Worm (Caenorhabditis elegans) whole organism, mixed stage, embryonic: ENCODE data around the gene gst-22.

Experiments used
- bed-3 ChIP-seq: fragments of 200-800 bp; sonication (Bioruptor generic); optimal IDR thresholded peaks from 3 replicates; lab custom pipeline; 2018; ENCODE audit warnings: mild to moderate bottlenecking, missing genetic modification characterization, moderate library complexity, missing compliant biosample characterization
- blmp-1 ChIP-seq: fragments of 150-350 bp; optimal IDR thresholded peaks from 2 replicates; lab custom pipeline; 2014; ENCODE audit warnings: missing biosample characterization, missing genetic modification characterization
- ceh-39 ChIP-seq: fragments of 150-350 bp; optimal IDR thresholded peaks from 2 replicates; lab custom pipeline; 2014; ENCODE audit warnings: missing biosample characterization, missing genetic modification characterization
- ceh-43 ChIP-seq: fragments of 200-800 bp; sonication (Bioruptor generic); optimal IDR thresholded peaks from 2 replicates; lab custom pipeline; 2018; ENCODE audit warnings: mild to moderate bottlenecking, missing genetic modification characterization, moderate library complexity, missing compliant biosample characterization
- ceh-83 ChIP-seq: fragments of 200-800 bp; sonication (Bioruptor generic); optimal IDR thresholded peaks from 2 replicates; lab custom pipeline; 2018; ENCODE audit warnings: mild to moderate bottlenecking, missing genetic modification characterization, missing compliant biosample characterization
- ces-1 ChIP-seq: fragments of 150-350 bp; optimal IDR thresholded peaks from 2 replicates; lab custom pipeline; 2014; ENCODE audit warnings: missing biosample characterization, missing genetic modification reagents, missing genetic modification characterization
- cnd-1 ChIP-seq: fragments of 200-800 bp; sonication (Bioruptor generic); optimal IDR thresholded peaks from 2 replicates; lab custom pipeline; 2018; ENCODE audit warnings: mild to moderate bottlenecking, missing genetic modification characterization, missing compliant biosample characterization
- drap-1 ChIP-seq: fragments of 200-800 bp; sonication (Bioruptor generic); optimal IDR thresholded peaks from 3 replicates; lab custom pipeline; 2018; ENCODE audit warnings: mild to moderate bottlenecking, missing genetic modification characterization, missing compliant biosample characterization
- elt-1 ChIP-seq: sonication (generic microtip); optimal IDR thresholded peaks from 2 replicates; lab custom pipeline; 2017; ENCODE audit warnings: missing genetic modification characterization, mild to moderate bottlenecking, missing compliant biosample characterization, antibody characterized with exemption, moderate library complexity, borderline replicate concordance; ENCODE audit not compliant: insufficient read depth
- elt-3 ChIP-seq: fragments of 150-350 bp; optimal IDR thresholded peaks from 2 replicates; lab custom pipeline; 2014; ENCODE audit warnings: missing biosample characterization, missing genetic modification characterization
- flh-1 ChIP-seq: fragments of 200-800 bp; sonication (Bioruptor generic); optimal IDR thresholded peaks from 2 replicates; lab custom pipeline; 2018; ENCODE audit warnings: mild to moderate bottlenecking, missing genetic modification characterization, moderate library complexity, missing compliant biosample characterization
- ham-2 ChIP-seq: fragments of 200-800 bp; sonication (Bioruptor generic); optimal IDR thresholded peaks from 2 replicates; lab custom pipeline; 2018; ENCODE audit warnings: mild to moderate bottlenecking, missing genetic modification characterization, missing compliant biosample characterization
- hlh-1 ChIP-seq: fragments of 150-350 bp; optimal IDR thresholded peaks from 2 replicates; lab custom pipeline; 2014; ENCODE audit warnings: missing biosample characterization, missing genetic modification reagents, missing genetic modification characterization
- lin-13 ChIP-seq: fragments of 150-350 bp; optimal IDR thresholded peaks from 2 replicates; lab custom pipeline; 2014; ENCODE audit warnings: missing biosample characterization, missing genetic modification characterization
- lin-32 ChIP-seq: fragments of 200-800 bp; sonication (Bioruptor generic); optimal IDR thresholded peaks from 2 replicates; lab custom pipeline; 2018; ENCODE audit warnings: mild to moderate bottlenecking, missing genetic modification characterization, missing compliant biosample characterization
- lsy-2 ChIP-seq: fragments of 150-350 bp; optimal IDR thresholded peaks from 2 replicates; lab custom pipeline; 2014; ENCODE audit warnings: missing biosample characterization, missing genetic modification characterization
- mab-5 ChIP-seq: fragments of 150-350 bp; optimal IDR thresholded peaks from 2 replicates; lab custom pipeline; 2014; ENCODE audit warnings: missing biosample characterization, missing genetic modification characterization
- mep-1 ChIP-seq: fragments of 150-350 bp; optimal IDR thresholded peaks from 2 replicates; lab custom pipeline; 2017; ENCODE audit warnings: missing biosample characterization, missing genetic modification reagents, missing genetic modification characterization, inconsistent platforms
- mls-2 ChIP-seq: sonication (generic microtip); optimal IDR thresholded peaks from 2 replicates; lab custom pipeline; 2016; ENCODE audit warnings: mild to moderate bottlenecking, missing genetic modification characterization, moderate library complexity, missing compliant biosample characterization
- nhr-12 ChIP-seq: fragments of 150-350 bp; optimal IDR thresholded peaks from 2 replicates; lab custom pipeline; 2014; ENCODE audit warnings: missing biosample characterization, missing genetic modification characterization
- nhr-237 ChIP-seq: fragments of 150-350 bp; optimal IDR thresholded peaks from 2 replicates; lab custom pipeline; 2014; ENCODE audit warnings: missing biosample characterization, missing genetic modification characterization
- nhr-28 ChIP-seq: fragments of 150-350 bp; optimal IDR thresholded peaks from 2 replicates; lab custom pipeline; 2014; ENCODE audit warnings: missing biosample characterization, missing genetic modification characterization
- nhr-76 ChIP-seq: sonication (generic microtip); optimal IDR thresholded peaks from 2 replicates; lab custom pipeline; 2017; ENCODE audit warnings: missing biosample characterization, missing genetic modification characterization
- pha-4 ChIP-seq: fragments of 150-350 bp; optimal IDR thresholded peaks from 2 replicates; lab custom pipeline; 2018; ENCODE audit warnings: missing biosample characterization, missing genetic modification reagents, missing genetic modification characterization
- sem-2 ChIP-seq: fragments of 200-800 bp; sonication (Bioruptor generic); optimal IDR thresholded peaks from 2 replicates; lab custom pipeline; 2018; ENCODE audit warnings: mild to moderate bottlenecking, missing genetic modification characterization, missing compliant biosample characterization
- snpc-4 ChIP-seq: fragments of 150-350 bp; optimal IDR thresholded peaks from 2 replicates; lab custom pipeline; 2014; ENCODE audit warnings: missing biosample characterization, missing genetic modification characterization
- sptf-1 ChIP-seq: sonication (generic microtip); optimal IDR thresholded peaks from 2 replicates; lab custom pipeline; 2017; ENCODE audit warnings: mild to moderate bottlenecking, missing genetic modification characterization, moderate library complexity, missing compliant biosample characterization
- tbx-8 ChIP-seq: fragments of 200-800 bp; sonication (Bioruptor generic); optimal IDR thresholded peaks from 2 replicates; lab custom pipeline; 2018; ENCODE audit warnings: mild to moderate bottlenecking, missing genetic modification characterization, moderate library complexity, missing compliant biosample characterization
- unc-120 ChIP-seq: sonication (generic microtip); optimal IDR thresholded peaks from 2 replicates; lab custom pipeline; 2017; ENCODE audit warnings: missing genetic modification characterization, missing compliant biosample characterization; ENCODE audit not compliant: poor library complexity, severe bottlenecking
- unc-39 ChIP-seq: fragments of 150-350 bp; optimal IDR thresholded peaks from 2 replicates; lab custom pipeline; 2014; ENCODE audit warnings: missing biosample characterization, missing genetic modification characterization
- unc-62 ChIP-seq: fragments of 150-350 bp; optimal IDR thresholded peaks from 2 replicates; lab custom pipeline; 2014; ENCODE audit warnings: missing biosample characterization, missing genetic modification reagents, missing genetic modification characterization
- zip-8 ChIP-seq: fragments of 150-350 bp; optimal IDR thresholded peaks from 2 replicates; lab custom pipeline; 2014; ENCODE audit warnings: missing biosample characterization, missing genetic modification characterization
- ztf-11 ChIP-seq: fragments of 150-350 bp; optimal IDR thresholded peaks from 2 replicates; lab custom pipeline; 2014; ENCODE audit warnings: missing biosample characterization, missing genetic modification characterization

The gst-22 gene

DNA sequence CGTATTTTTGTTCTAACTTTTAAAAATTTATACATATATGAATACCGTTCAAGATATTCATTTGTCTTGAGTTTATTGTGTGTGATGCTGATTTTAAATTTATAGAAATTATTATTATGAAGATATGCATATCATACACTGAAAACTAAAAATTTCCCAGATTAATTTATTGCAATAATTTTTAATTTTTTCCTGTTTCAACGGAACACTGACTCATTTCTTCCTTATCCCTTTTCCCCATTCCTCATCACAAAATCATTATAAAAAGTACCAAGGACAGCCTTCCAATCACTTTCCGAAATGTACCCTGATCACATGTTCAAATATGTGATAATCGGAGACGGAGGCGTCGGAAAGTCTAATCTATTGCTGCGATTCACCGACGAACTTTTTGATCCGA is 37.4 kb downstream of the gst-22 start, which contains the start of gene rabr-4:
TSS of gene rabr-4 (plus strand) at position 301 of the 400 bp plus-strand sequence.
- TF ChIP-seq lin-13 (tag; lab: Kevin White, UChicago) (no peak), lin-32 (GFP tag; lab: Kevin White, UChicago) (no peak), ham-2 (no peak), mls-2 (tag; lab: Kevin White, UChicago) (no peak), cnd-1 (no peak), ceh-43 (GFP tag; lab: Kevin White, UChicago) (no peak), ceh-39 (no peak), elt-3 (no peak), unc-62 (GFP tag; lab: Kevin White, UChicago) (no peak), nhr-28 (tag; lab: Kevin White, UChicago) (no peak), nhr-76 (tag; lab: Kevin White, UChicago) (no peak), hlh-1 (tag; lab: Kevin White, UChicago) (no peak), mep-1 (tag; lab: Kevin White, UChicago) (no peak), unc-120 (tag; lab: Kevin White, UChicago) (no peak), sem-2 (no peak), mab-5 (no peak), drap-1 (GFP tag; lab: Kevin White, UChicago) (no peak), flh-1 (no peak)
- TF ChIP-seq, all 35 proteins: peak for 0

DNA sequence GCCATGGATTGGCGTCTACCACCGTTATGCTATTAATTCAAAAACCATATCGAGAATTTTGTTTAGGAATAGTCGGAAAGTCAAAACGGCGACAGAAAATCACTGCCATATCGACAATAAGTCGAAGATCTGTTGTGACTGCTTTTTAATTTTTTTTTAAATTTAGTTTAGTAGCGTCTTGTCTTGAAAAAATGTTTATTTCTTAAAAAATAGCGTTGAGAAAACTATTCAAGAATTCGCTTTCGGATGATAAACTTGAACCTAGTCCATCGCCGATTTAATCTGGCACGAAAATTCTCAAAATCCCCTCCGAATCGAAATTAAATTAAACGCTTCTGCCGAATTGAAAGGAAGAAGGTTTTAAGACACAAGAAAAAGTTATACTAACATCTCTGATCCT is 40.0 kb downstream of the gst-22 start, which contains the start of gene srh-279:
TSS of gene srh-279 (plus strand) at position 301 of the 400 bp plus-strand sequence.
- TF ChIP-seq ham-2: no peak
- no peak for TF ChIP-seq drap-1 (GFP tag; lab: Kevin White, UChicago)
- TF ChIP-seq flh-1: no peak
- TF ChIP-seq ces-1 (GFP tag; lab: Kevin White, UChicago): no peak
- TF ChIP-seq ceh-39: no peak

- no peak for TF ChIP-seq unc-120 (tag; lab: Kevin White, UChicago)
- no peak for TF ChIP-seq bed-3 (GFP tag; lab: Kevin White, UChicago)
- no peak for TF ChIP-seq elt-1 (tag; lab: Kevin White, UChicago)
- no peak for TF ChIP-seq mep-1 (tag; lab: Kevin White, UChicago)
- TF ChIP-seq ztf-11 (tag; lab: Kevin White, UChicago): no peak
- TF ChIP-seq ceh-43 (GFP tag; lab: Kevin White, UChicago): no peak
These were observed 41.6 kb downstream of the gst-22 start, which contains the start of gene srh-281 for ce11 chrV:16190485-16190884. Gene srh-281 (plus strand): TSS chrV:16190785.

ce11 chrV:16183357-16183756 is 48.7 kb downstream of the gst-22 start, which contains the start of gene srz-14:
Gene srz-14 (plus strand): TSS chrV:16183657.
- TF ChIP-seq blmp-1 (tag; lab: Kevin White, UChicago): no peak

- TF ChIP-seq elt-3 (no peak), nhr-28 (tag; lab: Kevin White, UChicago) (no peak), mab-5 (no peak), ceh-83 (no peak), hlh-1 (tag; lab: Kevin White, UChicago) (no peak), unc-62 (GFP tag; lab: Kevin White, UChicago) (no peak), snpc-4 (tag; lab: Kevin White, UChicago) (no peak), zip-8 (no peak), lin-13 (tag; lab: Kevin White, UChicago) (no peak), unc-39 (no peak), lin-32 (GFP tag; lab: Kevin White, UChicago) (no peak)
- TF ChIP-seq, all 35 proteins: peak for 0
These were observed 49.2 kb downstream of the gst-22 start, which contains the start of gene srh-277 for ce11 chrV:16182918-16183317. Gene srh-277 (plus strand): TSS chrV:16183218.

ce11 chrV:16182110-16182509 is 50.0 kb downstream of the gst-22 start, which contains the start of gene srz-13:
Gene srz-13 (plus strand): TSS chrV:16182410.
- no peak for TF ChIP-seq tbx-8
- TF ChIP-seq elt-3: no peak
- no peak for TF ChIP-seq elt-1 (tag; lab: Kevin White, UChicago)
- TF ChIP-seq snpc-4 (tag; lab: Kevin White, UChicago): no peak
- TF ChIP-seq unc-62 (GFP tag; lab: Kevin White, UChicago): no peak
- TF ChIP-seq sptf-1: no peak
- TF ChIP-seq nhr-237 (tag; lab: Kevin White, UChicago): no peak
- no peak for TF ChIP-seq mls-2 (tag; lab: Kevin White, UChicago)
- TF ChIP-seq ceh-43 (GFP tag; lab: Kevin White, UChicago): no peak
- TF ChIP-seq pha-4 (tag; lab: Kevin White, UChicago): no peak
- no peak for TF ChIP-seq bed-3 (GFP tag; lab: Kevin White, UChicago)
- TF ChIP-seq mab-5: no peak
- TF ChIP-seq nhr-12 (tag; lab: Kevin White, UChicago): no peak
- TF ChIP-seq ztf-11 (tag; lab: Kevin White, UChicago): no peak
- TF ChIP-seq lsy-2 (tag; lab: Kevin White, UChicago): no peak
- no peak for TF ChIP-seq unc-120 (tag; lab: Kevin White, UChicago)
- no peak for TF ChIP-seq hlh-1 (tag; lab: Kevin White, UChicago)
